Worm (Caenorhabditis elegans): ENCODE measurements around the gene mig-21.
A peak's percentile ranks its signal among the peaks of the same experiment; 100 is the strongest.

mig-21 gene

DNA sequence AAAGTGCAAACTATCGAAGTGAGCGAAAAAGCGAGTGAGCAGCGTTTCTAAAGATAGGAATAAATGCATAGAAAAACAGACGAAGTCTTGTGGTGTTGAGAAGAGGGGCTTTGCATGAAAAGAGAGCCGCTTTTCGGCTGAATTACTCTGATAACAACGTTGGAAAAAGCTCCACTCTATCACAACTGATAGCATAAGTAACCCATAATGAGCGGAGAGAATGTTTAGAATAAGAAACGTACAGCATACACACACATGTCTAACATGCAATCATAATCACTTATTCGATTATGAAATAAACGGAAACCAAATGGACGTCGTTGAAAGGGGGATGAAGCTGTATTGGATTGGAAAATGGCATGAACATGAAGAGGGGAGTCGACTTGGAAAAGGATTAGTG lies 37.9 kb downstream of the mig-21 start:
- TF ChIP-seq elt-3 (tag; optimal IDR thresholded peaks at IDR 0.05) (no peak), unc-120 (tag; optimal IDR thresholded peaks at IDR 0.05; ENCODE audit: poor library complexity, severe bottlenecking) (no peak), ces-1 (GFP tag; optimal IDR thresholded peaks at IDR 0.05) (peak; percentile 27)

DNA sequence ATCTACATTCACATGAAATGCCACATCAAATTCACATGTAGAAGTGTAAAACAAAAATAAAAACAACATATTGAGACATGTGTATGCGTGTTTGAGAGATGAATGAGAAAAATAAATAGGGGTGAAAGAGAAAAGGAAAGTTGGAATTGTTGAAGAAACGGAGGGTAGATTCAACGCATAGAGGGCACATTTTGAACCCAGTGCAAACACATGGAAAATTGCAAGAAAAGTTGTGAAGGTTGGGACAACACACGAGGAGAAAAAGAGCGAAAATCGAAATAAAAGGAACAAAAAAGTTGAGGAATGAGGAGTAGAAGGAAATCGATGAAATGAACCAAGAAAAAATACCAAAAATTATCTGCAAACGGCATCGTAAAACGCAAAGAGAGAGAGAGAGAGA lies 38.6 kb downstream of the mig-21 start:
- TF ChIP-seq tbx-8 (GFP tag; optimal IDR thresholded peaks at IDR 0.05) (no peak), unc-120 (tag; optimal IDR thresholded peaks at IDR 0.05; ENCODE audit: poor library complexity, severe bottlenecking) (no peak), blmp-1 (tag; optimal IDR thresholded peaks at IDR 0.05) (no peak), sptf-1 (tag; optimal IDR thresholded peaks at IDR 0.05) (no peak), unc-39 (tag; optimal IDR thresholded peaks at IDR 0.05) (no peak), snpc-4 (tag; optimal IDR thresholded peaks at IDR 0.05) (no peak), M03D4.4 (tag; optimal IDR thresholded peaks at IDR 0.05) (no peak), lin-13 (tag; optimal IDR thresholded peaks at IDR 0.05) (no peak), ceh-83 (GFP tag; optimal IDR thresholded peaks at IDR 0.05) (no peak)

DNA sequence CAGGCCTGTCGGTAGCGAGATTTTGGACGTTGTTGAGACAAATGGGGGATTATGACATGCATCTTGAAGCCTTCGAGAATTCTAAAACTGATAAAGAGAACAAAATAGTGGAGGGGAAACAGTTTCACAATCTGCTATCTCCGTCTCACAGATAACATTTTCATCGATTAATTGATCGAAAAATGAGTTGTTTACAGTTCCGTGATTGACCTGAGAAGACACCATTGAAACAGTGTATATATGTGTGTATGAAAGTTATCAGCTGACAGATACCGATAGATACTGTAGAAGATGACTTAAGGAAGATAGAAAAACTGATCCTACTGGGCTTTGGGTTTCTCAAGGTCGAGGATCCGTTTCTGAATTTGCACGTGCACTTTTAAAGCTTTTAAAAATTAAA lies 39.0 kb downstream of the mig-21 start:
- no peak for TF ChIP-seq tbx-8 (GFP tag; optimal IDR thresholded peaks at IDR 0.05)
- no peak for TF ChIP-seq nhr-2 (tag; optimal IDR thresholded peaks at IDR 0.05)
- TF ChIP-seq bed-3 (GFP tag; optimal IDR thresholded peaks at IDR 0.05), result no peak
- TF ChIP-seq elt-3 (tag; optimal IDR thresholded peaks at IDR 0.05), result peak; percentile 32

DNA sequence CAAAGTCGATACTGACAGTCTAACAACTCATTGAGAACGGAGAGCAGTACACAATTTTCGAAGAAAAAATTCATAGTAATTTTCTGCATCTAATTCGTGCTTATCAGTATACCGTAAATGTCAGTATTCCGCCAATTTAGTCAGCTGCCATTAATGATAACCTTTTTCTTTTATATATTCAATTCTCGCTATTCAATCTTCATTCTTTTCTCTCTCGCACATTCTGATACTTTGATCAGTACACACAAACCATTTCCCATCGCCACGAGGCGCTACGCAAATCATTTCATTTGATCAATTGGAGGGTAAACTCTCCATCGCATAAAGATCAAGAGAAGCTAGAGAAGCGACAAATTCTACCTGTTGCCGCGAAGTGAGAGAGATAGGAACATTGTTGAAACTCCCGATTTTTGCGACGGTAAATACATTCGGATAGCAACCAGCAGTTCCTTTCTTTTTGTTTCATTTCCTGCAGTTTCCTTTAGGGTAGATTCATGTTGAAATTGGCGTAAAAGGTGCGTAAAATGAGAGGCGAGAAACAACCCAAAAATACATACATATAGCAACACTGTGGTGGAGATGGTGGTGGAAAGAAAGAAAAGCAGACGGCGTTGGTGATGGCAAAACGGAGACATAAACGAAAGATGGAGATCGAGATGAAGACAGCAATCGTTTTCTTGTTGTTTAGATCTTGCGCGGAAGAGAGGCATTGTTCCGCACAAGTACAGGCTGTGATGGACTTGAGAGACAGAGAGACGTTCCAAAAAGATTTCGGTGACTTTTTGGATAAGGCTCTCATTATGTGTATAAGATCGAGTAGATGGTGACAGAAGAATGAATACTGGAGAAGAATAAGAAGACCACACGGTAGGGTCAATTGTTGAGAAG lies 39.8 kb downstream of the mig-21 start:
- TF ChIP-seq ceh-43 (GFP tag; optimal IDR thresholded peaks at IDR 0.05) (no peak), lsy-2 (tag; optimal IDR thresholded peaks at IDR 0.05) (no peak), mab-5 (tag; optimal IDR thresholded peaks at IDR 0.05) (no peak), nhr-237 (tag; optimal IDR thresholded peaks at IDR 0.05) (no peak), blmp-1 (tag; optimal IDR thresholded peaks at IDR 0.05) (no peak), cnd-1 (tag; optimal IDR thresholded peaks at IDR 0.05) (no peak), elt-1 (tag; optimal IDR thresholded peaks at IDR 0.05; ENCODE audit: borderline replicate concordance, insufficient read depth) (peak; percentile 95), pha-4 (tag; optimal IDR thresholded peaks at IDR 0.05) (no peak), nhr-2 (tag; optimal IDR thresholded peaks at IDR 0.05) (no peak), zip-8 (tag; optimal IDR thresholded peaks at IDR 0.05) (no peak), ham-2 (GFP tag; optimal IDR thresholded peaks at IDR 0.05) (peak; percentile 48), hlh-1 (tag; optimal IDR thresholded peaks at IDR 0.05) (no peak), elt-3 (tag; optimal IDR thresholded peaks at IDR 0.05) (peak; percentile 15), nhr-28 (tag; optimal IDR thresholded peaks at IDR 0.05) (no peak), ceh-39 (tag; optimal IDR thresholded peaks at IDR 0.05) (no peak), lin-13 (tag; optimal IDR thresholded peaks at IDR 0.05) (no peak), sem-2 (GFP tag; optimal IDR thresholded peaks at IDR 0.05) (no peak), mep-1 (tag; optimal IDR thresholded peaks at IDR 0.05) (peak; percentile 26), ceh-83 (GFP tag; optimal IDR thresholded peaks at IDR 0.05) (no peak), unc-62 (GFP tag; optimal IDR thresholded peaks at IDR 0.05) (no peak), nhr-12 (tag; optimal IDR thresholded peaks at IDR 0.05) (no peak), ztf-11 (tag; optimal IDR thresholded peaks at IDR 0.05) (no peak), ces-1 (GFP tag; optimal IDR thresholded peaks at IDR 0.05) (no peak), M03D4.4 (tag; optimal IDR thresholded peaks at IDR 0.05) (no peak), unc-39 (tag; optimal IDR thresholded peaks at IDR 0.05) (no peak), tbx-8 (GFP tag; optimal IDR thresholded peaks at IDR 0.05) (no peak), flh-1 (GFP tag; optimal IDR thresholded peaks at IDR 0.05) (no peak), unc-120 (tag; optimal IDR thresholded peaks at IDR 0.05; ENCODE audit: poor library complexity, severe bottlenecking) (no peak), snpc-4 (tag; optimal IDR thresholded peaks at IDR 0.05) (no peak)

DNA sequence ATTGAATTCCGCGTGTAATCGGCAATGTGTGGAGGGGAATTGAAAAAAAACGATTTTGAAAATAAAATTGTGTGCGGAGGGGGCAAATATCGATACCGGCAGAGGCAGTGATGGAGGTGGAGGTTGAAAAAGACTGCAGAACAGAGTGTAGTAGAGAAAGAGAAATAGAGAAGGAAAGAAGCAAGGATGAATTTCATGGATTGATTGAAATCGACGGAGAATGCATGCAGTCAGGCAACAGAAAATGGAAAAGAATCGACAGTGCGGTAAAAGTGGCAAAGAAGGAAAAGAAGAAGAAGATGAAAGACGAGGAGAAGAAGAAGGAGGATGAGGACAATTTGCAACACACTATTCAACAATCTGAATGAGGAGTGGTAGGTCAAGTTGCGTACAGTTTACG lies 41.4 kb downstream of the mig-21 start, which contains the start of gene W04D12.1:
Gene W04D12.1 (plus strand): TSS at position 111 of the 400 bp plus-strand sequence.
- peak; percentile 21 for TF ChIP-seq sptf-1 (tag; optimal IDR thresholded peaks at IDR 0.05)
- peak; percentile 27 for TF ChIP-seq nhr-237 (tag; optimal IDR thresholded peaks at IDR 0.05)
- no peak for TF ChIP-seq ceh-39 (tag; optimal IDR thresholded peaks at IDR 0.05)
